Fruit fly (Drosophila melanogaster): Measurements from ENCODE around the gene Ziz.
A peak's percentile ranks its signal among the peaks of the same experiment; 100 is the strongest.

Ziz gene

dm6 chr2L:7544267-7544670, 48.2 kb upstream of the Ziz start (continued):
- no peak for TF ChIP-seq Dek (tag; optimal IDR thresholded peaks at IDR 0.05)
- no peak for TF ChIP-seq bcd (GFP tag; optimal IDR thresholded peaks at IDR 0.05)
- TF ChIP-seq dati (GFP tag; IDR thresholded peaks at IDR 0.05): no peak
- TF ChIP-seq fru (optimal IDR thresholded peaks at IDR 0.05): no peak
- TF ChIP-seq CG14667 (GFP tag; IDR thresholded peaks at IDR 0.05): no peak
- peak; percentile 52 for TF ChIP-seq sqz (GFP tag; optimal IDR thresholded peaks at IDR 0.05)
- TF ChIP-seq CG11398 (GFP tag; optimal IDR thresholded peaks at IDR 0.05): peak; percentile 25
- TF ChIP-seq Hmx (GFP tag; optimal IDR thresholded peaks at IDR 0.05): no peak
- TF ChIP-seq HmgZ (tag; optimal IDR thresholded peaks at IDR 0.05): peak; percentile 0
- peak; percentile 40; the same call in 1 of the 2 replicates for TF ChIP-seq CG31441 (GFP tag; IDR thresholded peaks at IDR 0.05)
- peak; percentile 43 for TF ChIP-seq HLHmδ (GFP tag; optimal IDR thresholded peaks at IDR 0.05)
- TF ChIP-seq sima (GFP tag; optimal IDR thresholded peaks at IDR 0.05): no peak
- TF ChIP-seq nmo (GFP tag; optimal IDR thresholded peaks at IDR 0.05): peak; percentile 9
- TF ChIP-seq chinmo (GFP tag; IDR thresholded peaks at IDR 0.05; ENCODE audit: partially characterized antibody): no peak

dm6 chr2L:7541937-7542779, 46.1 kb upstream of the Ziz start:
- TF ChIP-seq chinmo (GFP tag; IDR thresholded peaks at IDR 0.05; ENCODE audit: partially characterized antibody): 0 out of 4 replicates have a peak, but pooled peaks have one; percentile 37
- TF ChIP-seq Sox100B (GFP tag; optimal IDR thresholded peaks at IDR 0.05): no peak
- TF ChIP-seq CG3407 (GFP tag; optimal IDR thresholded peaks at IDR 0.05): no peak
- TF ChIP-seq bigmax (GFP tag; optimal IDR thresholded peaks at IDR 0.05): no peak
- no peak for TF ChIP-seq CG4730 (GFP tag; IDR thresholded peaks at IDR 0.05)
- no peak for TF ChIP-seq Nf-YB (GFP tag; optimal IDR thresholded peaks at IDR 0.05)
- TF ChIP-seq GATAe (GFP tag; conservative IDR thresholded peaks at IDR 0.05): no peak
- peak; percentile 20 for TF ChIP-seq sens (GFP tag)
- TF ChIP-seq crc (GFP tag; optimal IDR thresholded peaks at IDR 0.05): no peak
- no peak for TF ChIP-seq CG12769 (tag; optimal IDR thresholded peaks at IDR 0.05)
- no peak for TF ChIP-seq sens-2 (GFP tag; IDR thresholded peaks at IDR 0.05)
- peak; percentile 91 for TF ChIP-seq CG8281 (tag; optimal IDR thresholded peaks at IDR 0.05)
- no peak for TF ChIP-seq CG3281 (GFP tag; optimal IDR thresholded peaks at IDR 0.05)
- peak; percentile 62 for TF ChIP-seq Ets65A (GFP tag)
- TF ChIP-seq eve (GFP tag; optimal IDR thresholded peaks at IDR 0.05): peak in 1 of 2 experiments; percentile 50
- TF ChIP-seq wdn (GFP tag; IDR thresholded peaks at IDR 0.05): no peak
- peak; percentile 10 for TF ChIP-seq Med (GFP tag)
- TF ChIP-seq Fer3 (tag; optimal IDR thresholded peaks at IDR 0.05): no peak
- TF ChIP-seq CG4282 (GFP tag; optimal IDR thresholded peaks at IDR 0.05): no peak
- TF ChIP-seq chm (GFP tag; IDR thresholded peaks at IDR 0.05): 0 out of 2 replicates have a peak, but pooled peaks have one; percentile 18
- TF ChIP-seq trem (tag; optimal IDR thresholded peaks at IDR 0.05): no peak
- TF ChIP-seq Tbp (GFP tag; optimal IDR thresholded peaks at IDR 0.05): peak; percentile 75
- peak; percentile 98 for TF ChIP-seq CG8359 (GFP tag; optimal IDR thresholded peaks at IDR 0.05; ENCODE audit: borderline replicate concordance)

dm6 chr2L:7541047-7541726, 45.1 kb upstream of the Ziz start:
- TF ChIP-seq PHDP (tag; optimal IDR thresholded peaks at IDR 0.05) (peak; percentile 5), pfk (GFP tag; optimal IDR thresholded peaks at IDR 0.05) (no peak), CG5245 (GFP tag; optimal IDR thresholded peaks at IDR 0.05) (peak; percentile 1), Myb (GFP tag; optimal IDR thresholded peaks at IDR 0.05) (no peak), unc-4 (GFP tag; IDR thresholded peaks at IDR 0.05; ENCODE audit: partially characterized antibody) (no peak), Eip74EF (GFP tag; optimal IDR thresholded peaks at IDR 0.05) (no peak), row (GFP tag; IDR thresholded peaks at IDR 0.05) (peak; percentile 53), Hr3 (GFP tag; optimal IDR thresholded peaks at IDR 0.05) (peak; percentile 19), H2.0 (GFP tag; IDR thresholded peaks at IDR 0.05) (0 out of 2 replicates have a peak, but pooled peaks have one; percentile 20), trem (tag; optimal IDR thresholded peaks at IDR 0.05) (peak; percentile 25), CG11504 (tag; optimal IDR thresholded peaks at IDR 0.05) (peak; percentile 63), bowl (GFP tag; IDR thresholded peaks at IDR 0.05) (no peak), dysf (GFP tag; IDR thresholded peaks at IDR 0.05) (peak; percentile 48; the same call in 1 of the 3 replicates)

Data from whole organism, embryonic.